Fruit fly (Drosophila melanogaster): ENCODE results near the gene Setd3.

Setd3 gene

dm6 chrX:6973340-6973739 is 4.8 kb upstream of the Setd3 start, which contains the start of gene CG3040 (continued):
- TF ChIP-seq tgo (GFP tag; IDR thresholded peaks at IDR 0.05) (no peak), tup (GFP tag; optimal IDR thresholded peaks at IDR 0.05) (no peak), unc-4 (GFP tag; IDR thresholded peaks at IDR 0.05; ENCODE audit: partially characterized antibody) (no peak), NFAT (GFP tag; IDR thresholded peaks at IDR 0.05) (0 out of 2 replicates have a peak, but pooled peaks have one; percentile 5), oc (tag; optimal IDR thresholded peaks at IDR 0.05) (no peak), Ets65A (GFP tag) (no peak), mam (GFP tag; optimal IDR thresholded peaks at IDR 0.05) (peak; percentile 54), CG6654 (GFP tag; optimal IDR thresholded peaks at IDR 0.05) (no peak), esg (GFP tag; conservative IDR thresholded peaks at IDR 0.05) (no peak), Myb (GFP tag; optimal IDR thresholded peaks at IDR 0.05) (peak; percentile 9), BEAF-32 (GFP tag; optimal IDR thresholded peaks at IDR 0.05) (peak; percentile 35), D19B (GFP tag; optimal IDR thresholded peaks at IDR 0.05) (no peak), Bgb (GFP tag; IDR thresholded peaks at IDR 0.05; ENCODE audit: partially characterized antibody) (no peak), sens-2 (GFP tag; IDR thresholded peaks at IDR 0.05) (no peak), trh (GFP tag; optimal IDR thresholded peaks at IDR 0.05) (no peak), da (GFP tag; optimal IDR thresholded peaks at IDR 0.05) (no peak), jigr1 (GFP tag; IDR thresholded peaks at IDR 0.05) (no peak), odd (GFP tag; optimal IDR thresholded peaks at IDR 0.05) (no peak), CG13894 (tag; optimal IDR thresholded peaks at IDR 0.05) (peak; percentile 62), Atf-2 (GFP tag; optimal IDR thresholded peaks at IDR 0.05) (no peak), CG9437 (GFP tag; optimal IDR thresholded peaks at IDR 0.05) (no peak), CG11696 (GFP tag; IDR thresholded peaks at IDR 0.05) (no peak), HLH54F (GFP tag; optimal IDR thresholded peaks at IDR 0.05) (peak; percentile 14), CG6689 (GFP tag; IDR thresholded peaks at IDR 0.05) (no peak), dm (GFP tag; optimal IDR thresholded peaks at IDR 0.05) (no peak), Sry-δ (GFP tag; optimal IDR thresholded peaks at IDR 0.05) (peak; percentile 42), hth (optimal IDR thresholded peaks at IDR 0.05) (no peak), CG16863 (GFP tag; optimal IDR thresholded peaks at IDR 0.05) (no peak), CG9817 (tag; optimal IDR thresholded peaks at IDR 0.05) (no peak), p53 (GFP tag; optimal IDR thresholded peaks at IDR 0.05) (no peak), ap (GFP tag; IDR thresholded peaks at IDR 0.05) (no peak), H2.0 (GFP tag; IDR thresholded peaks at IDR 0.05) (peak; percentile 42; the same call in 1 of the 2 replicates), Hr51 (GFP tag; optimal IDR thresholded peaks at IDR 0.05) (peak; percentile 2 to 39), CG6765 (GFP tag; optimal IDR thresholded peaks at IDR 0.05) (no peak), CG6854 (GFP tag; optimal IDR thresholded peaks at IDR 0.05) (no peak), peb (GFP tag; IDR thresholded peaks at IDR 0.05) (no peak), CG10147 (GFP tag; optimal IDR thresholded peaks at IDR 0.05) (no peak), zen2 (GFP tag; IDR thresholded peaks at IDR 0.05; ENCODE audit: partially characterized antibody) (no peak), slou (GFP tag; optimal IDR thresholded peaks at IDR 0.05) (no peak), ara (GFP tag; IDR thresholded peaks at IDR 0.05) (no peak), crp (GFP tag; optimal IDR thresholded peaks at IDR 0.05) (peak in 1 of 2 experiments; percentile 69), gce (GFP tag; IDR thresholded peaks at IDR 0.05) (0 out of 3 replicates have a peak, but pooled peaks have one; percentile 16), CG34376 (GFP tag; optimal IDR thresholded peaks at IDR 0.05) (no peak), danr (GFP tag; IDR thresholded peaks at IDR 0.05) (no peak), Sry-β (GFP tag; optimal IDR thresholded peaks at IDR 0.05) (no peak), ac (GFP tag; optimal IDR thresholded peaks at IDR 0.05) (no peak), HLH3B (GFP tag; IDR thresholded peaks at IDR 0.05) (no peak), gcm (GFP tag; optimal IDR thresholded peaks at IDR 0.05) (peak; percentile 28), CG4360 (GFP tag; IDR thresholded peaks at IDR 0.05) (no peak), CG10267 (tag; optimal IDR thresholded peaks at IDR 0.05) (peak; percentile 47), Doc2 (GFP tag; IDR thresholded peaks at IDR 0.05) (no peak), sim (GFP tag; IDR thresholded peaks at IDR 0.05) (no peak)
